Worm (Caenorhabditis elegans) whole organism, L1 larva: Measurements from ENCODE around the gene Y39A1C.1.

Experiments
- C16A3.4 ChIP-seq: fragments of 150-350 bp; optimal IDR thresholded peaks from 2 replicates; lab custom pipeline; 2014; ENCODE audit warnings: missing biosample characterization, missing genetic modification characterization
- Y116A8C.19 ChIP-seq: sonication (generic microtip); optimal IDR thresholded peaks from 2 replicates; lab custom pipeline; 2016; ENCODE audit warnings: missing compliant biosample characterization, missing genetic modification characterization, borderline replicate concordance
- alr-1 ChIP-seq: fragments of 200-800 bp; sonication (Bioruptor generic); optimal IDR thresholded peaks from 2 replicates; lab custom pipeline; 2018; ENCODE audit warnings: borderline replicate concordance, mild to moderate bottlenecking, missing genetic modification characterization, missing compliant biosample characterization
- aly-2 ChIP-seq: fragments of 150-350 bp; optimal IDR thresholded peaks from 2 replicates; lab custom pipeline; 2014; ENCODE audit warnings: missing biosample characterization, missing genetic modification characterization
- ama-1 ChIP-seq: fragments of 150-350 bp; optimal IDR thresholded peaks from 2 replicates; lab custom pipeline; 2014
- ceh-82 ChIP-seq, 3 experiments: fragments of 150-350 bp in 1 of 3; sonication (generic microtip) in 2 of 3; optimal IDR thresholded peaks; 2 replicates each; lab custom pipeline; 2014 to 2017; ENCODE audit warnings: missing biosample characterization in 3 of 3, missing genetic modification characterization in 3 of 3
- dsc-1 ChIP-seq: sonication (generic microtip); optimal IDR thresholded peaks from 2 replicates; lab custom pipeline; 2016; ENCODE audit warnings: mild to moderate bottlenecking, missing genetic modification characterization, missing compliant biosample characterization
- efl-1 ChIP-seq, 4 experiments: fragments of 150-350 bp; optimal IDR thresholded peaks in 3 of 4; peaks in 1 of 4; 1 replicate in 1 of 4; 2 replicates in 3 of 4; lab custom pipeline; 2014; ENCODE audit warnings: missing biosample characterization in 2 of 4, missing genetic modification characterization in 2 of 4, missing genetic modification reagents in 2 of 4
- efl-3 ChIP-seq: fragments of 200-800 bp; sonication (Bioruptor generic); optimal IDR thresholded peaks from 2 replicates; lab custom pipeline; 2018; ENCODE audit warnings: mild to moderate bottlenecking, missing genetic modification characterization, missing compliant biosample characterization
- ets-5 ChIP-seq: fragments of 200-800 bp; sonication (Bioruptor generic); IDR thresholded peaks from 2 replicates; pipeline ENCODE4 v1.3.6; 2022; ENCODE audit warnings: missing genetic modification characterization, missing compliant biosample characterization
- fkh-10 ChIP-seq: sonication (generic microtip); optimal IDR thresholded peaks from 2 replicates; lab custom pipeline; 2017; ENCODE audit warnings: missing biosample characterization, missing genetic modification reagents, missing genetic modification characterization
- grh-1 ChIP-seq: fragments of 200-800 bp; sonication (Bioruptor generic); IDR thresholded peaks from 2 replicates; pipeline ENCODE4 v1.3.6; 2022; ENCODE audit warnings: missing genetic modification reagents, missing genetic modification characterization, missing compliant biosample characterization
- hlh-4 ChIP-seq: sonication (generic microtip); optimal IDR thresholded peaks from 2 replicates; lab custom pipeline; 2016; ENCODE audit warnings: mild to moderate bottlenecking, missing genetic modification characterization, missing compliant biosample characterization
- irx-1 ChIP-seq: sonication (generic microtip); optimal IDR thresholded peaks from 2 replicates; lab custom pipeline; 2016; ENCODE audit warnings: missing genetic modification characterization, missing compliant biosample characterization
- isw-1 ChIP-seq: fragments of 200-800 bp; sonication (Bioruptor generic); IDR thresholded peaks from 2 replicates; pipeline ENCODE4 v1.3.6; 2022; ENCODE audit warnings: missing genetic modification characterization, missing compliant biosample characterization
- lin-13 ChIP-seq: fragments of 150-350 bp; optimal IDR thresholded peaks from 2 replicates; lab custom pipeline; 2014; ENCODE audit warnings: missing biosample characterization, missing genetic modification reagents, missing genetic modification characterization
- lin-15B ChIP-seq: fragments of 150-350 bp; sonication (generic microtip); optimal IDR thresholded peaks from 3 replicates; lab custom pipeline; 2014; ENCODE audit warnings: missing biosample characterization, missing genetic modification characterization
- mab-9 ChIP-seq: fragments of 200-800 bp; sonication (Bioruptor generic); IDR thresholded peaks from 2 replicates; pipeline ENCODE4 v1.3.6; 2022; ENCODE audit warnings: missing genetic modification reagents, missing genetic modification characterization, missing compliant biosample characterization
- mdl-1 ChIP-seq, 2 experiments: fragments of 150-350 bp; optimal IDR thresholded peaks; 2 replicates each; lab custom pipeline; 2014 to 2017; ENCODE audit warnings: missing biosample characterization in 2 of 2, missing genetic modification characterization in 2 of 2, inconsistent platforms in 1 of 2
- mef-2 ChIP-seq: fragments of 150-350 bp; optimal IDR thresholded peaks from 2 replicates; lab custom pipeline; 2014; ENCODE audit warnings: missing biosample characterization, missing genetic modification characterization
- nhr-11 ChIP-seq: fragments of 150-350 bp; optimal IDR thresholded peaks from 2 replicates; lab custom pipeline; 2014; ENCODE audit warnings: missing biosample characterization, missing genetic modification characterization
- nhr-12 ChIP-seq: sonication (generic microtip); optimal IDR thresholded peaks from 2 replicates; lab custom pipeline; 2017; ENCODE audit warnings: missing biosample characterization, missing genetic modification characterization
- nhr-19 ChIP-seq: fragments of 200-800 bp; sonication (Bioruptor generic); conservative IDR thresholded peaks from 2 replicates; pipeline ENCODE4 v1.3.6; 2022; ENCODE audit warnings: missing genetic modification characterization, missing compliant biosample characterization
- nhr-20 ChIP-seq: sonication (generic microtip); optimal IDR thresholded peaks from 2 replicates; lab custom pipeline; 2016; ENCODE audit warnings: mild to moderate bottlenecking, missing genetic modification characterization, missing compliant biosample characterization
- nhr-47 ChIP-seq: sonication (generic microtip); optimal IDR thresholded peaks from 2 replicates; lab custom pipeline; 2016; ENCODE audit warnings: mild to moderate bottlenecking, missing genetic modification characterization, moderate library complexity, missing compliant biosample characterization
- nhr-71 ChIP-seq: sonication (generic microtip); optimal IDR thresholded peaks from 2 replicates; lab custom pipeline; 2016; ENCODE audit warnings: mild to moderate bottlenecking, missing genetic modification characterization, moderate library complexity, missing compliant biosample characterization
- nhr-76 ChIP-seq: sonication (generic microtip); optimal IDR thresholded peaks from 2 replicates; lab custom pipeline; 2017; ENCODE audit warnings: missing biosample characterization, missing genetic modification characterization
- nhr-84 ChIP-seq: sonication (generic microtip); optimal IDR thresholded peaks from 2 replicates; lab custom pipeline; 2017; ENCODE audit warnings: missing biosample characterization, missing genetic modification characterization
- nhr-85 ChIP-seq: sonication (generic microtip); peaks from one replicate; lab custom pipeline; 2016; ENCODE audit warnings: missing genetic modification characterization, inconsistent platforms, missing compliant biosample characterization
- nhr-90 ChIP-seq: sonication (generic microtip); optimal IDR thresholded peaks from 2 replicates; lab custom pipeline; 2016; ENCODE audit warnings: mild to moderate bottlenecking, missing genetic modification characterization, missing compliant biosample characterization; ENCODE audit not compliant: poor library complexity
- pqm-1 ChIP-seq: sonication (generic microtip); optimal IDR thresholded peaks from 3 replicates; lab custom pipeline; 2017; ENCODE audit warnings: missing biosample characterization, missing genetic modification characterization
- rnt-1 ChIP-seq: sonication (generic microtip); optimal IDR thresholded peaks from 2 replicates; lab custom pipeline; 2016; ENCODE audit warnings: mild to moderate bottlenecking, missing genetic modification characterization, moderate library complexity, missing compliant biosample characterization
- snpc-4 ChIP-seq: fragments of 150-350 bp; optimal IDR thresholded peaks from 2 replicates; lab custom pipeline; 2014; ENCODE audit warnings: missing biosample characterization, missing genetic modification characterization
- sup-37 ChIP-seq: fragments of 200-800 bp; sonication (Bioruptor generic); optimal IDR thresholded peaks from 2 replicates; lab custom pipeline; 2018; ENCODE audit warnings: mild to moderate bottlenecking, missing genetic modification characterization, missing compliant biosample characterization
- swsn-7 ChIP-seq: sonication (generic microtip); optimal IDR thresholded peaks from 2 replicates; lab custom pipeline; 2016; ENCODE audit warnings: missing genetic modification characterization, missing compliant biosample characterization
- tbx-2 ChIP-seq: sonication (generic microtip); optimal IDR thresholded peaks from 2 replicates; lab custom pipeline; 2016; ENCODE audit warnings: missing genetic modification characterization, missing compliant biosample characterization
- tlp-1 ChIP-seq: fragments of 150-350 bp; optimal IDR thresholded peaks from 2 replicates; lab custom pipeline; 2014; ENCODE audit warnings: missing biosample characterization, missing genetic modification characterization
- unc-30 ChIP-seq: sonication (generic microtip); optimal IDR thresholded peaks from 2 replicates; lab custom pipeline; 2017; ENCODE audit warnings: missing biosample characterization, missing genetic modification characterization
- unc-86 ChIP-seq: sonication (generic microtip); optimal IDR thresholded peaks from 2 replicates; lab custom pipeline; 2016; ENCODE audit warnings: missing genetic modification characterization, missing compliant biosample characterization
- vab-15 ChIP-seq: sonication (generic microtip); optimal IDR thresholded peaks from 2 replicates; lab custom pipeline; 2017; ENCODE audit warnings: missing genotype, mild to moderate bottlenecking, missing genetic modification characterization, missing compliant biosample characterization
- xbp-1 ChIP-seq: sonication (generic microtip); optimal IDR thresholded peaks from 2 replicates; lab custom pipeline; 2016; ENCODE audit warnings: missing genetic modification characterization, missing compliant biosample characterization
- zag-1 ChIP-seq: fragments of 150-350 bp; optimal IDR thresholded peaks from 2 replicates; lab custom pipeline; 2014; ENCODE audit warnings: missing biosample characterization, missing genetic modification characterization
- zip-4 ChIP-seq: fragments of 200-800 bp; sonication (Bioruptor generic); optimal IDR thresholded peaks from 2 replicates; lab custom pipeline; 2018; ENCODE audit warnings: mild to moderate bottlenecking, missing genetic modification characterization, moderate library complexity, missing compliant biosample characterization

Y39A1C.1 gene

ce11 chrIII:10856830-10857229 lies 1.6 kb downstream of the Y39A1C.1 start (continued):
- peak; percentile 26 for TF ChIP-seq alr-1 (tag; lab: Kevin White, UChicago)
- TF ChIP-seq ets-5 (GFP tag; lab: Robert Waterston, UW), result no peak
- TF ChIP-seq aly-2 (tag; lab: Kevin White, UChicago), result no peak

- TF ChIP-seq nhr-84, result no peak
- TF ChIP-seq unc-86 (tag; lab: Kevin White, UChicago), result no peak
- no peak for TF ChIP-seq tbx-2 (tag; lab: Kevin White, UChicago)
- no peak for TF ChIP-seq zag-1 (tag; lab: Kevin White, UChicago)
- TF ChIP-seq nhr-19 (GFP tag; lab: Robert Waterston, UW), result no peak
- TF ChIP-seq mef-2 (tag; lab: Kevin White, UChicago), result no peak
- TF ChIP-seq hlh-4 (tag; lab: Kevin White, UChicago), result no peak
Measured at ce11 chrIII:10857984-10858383, 2.7 kb downstream of the Y39A1C.1 start, which contains the start of gene oxi-1. Gene oxi-1 (plus strand): TSS chrIII:10858284.

DNA sequence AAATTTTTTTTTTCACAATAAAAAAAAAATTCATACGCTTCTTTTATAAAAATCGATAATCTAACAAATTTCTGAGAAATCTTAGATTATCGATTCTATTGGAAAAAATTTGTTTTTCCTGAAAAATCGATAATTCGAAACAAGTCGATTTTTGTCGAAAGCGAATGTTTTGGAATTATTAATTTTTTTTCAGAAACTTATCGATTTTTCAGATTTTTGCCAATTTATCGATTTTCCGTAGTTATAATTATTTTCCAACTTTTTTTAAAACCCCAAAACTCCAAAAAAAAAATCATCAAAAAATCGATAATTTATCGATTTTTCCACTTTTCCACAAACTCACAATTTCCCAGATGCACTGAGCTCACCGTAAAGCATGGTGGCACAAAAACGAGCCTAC lies 6.1 kb downstream of the Y39A1C.1 start:
- TF ChIP-seq C16A3.4 (no peak), sup-37 (GFP tag; lab: Kevin White, UChicago) (no peak), dsc-1 (tag; lab: Kevin White, UChicago) (no peak)
- TF ChIP-seq, all 84 proteins: peak for 0

DNA sequence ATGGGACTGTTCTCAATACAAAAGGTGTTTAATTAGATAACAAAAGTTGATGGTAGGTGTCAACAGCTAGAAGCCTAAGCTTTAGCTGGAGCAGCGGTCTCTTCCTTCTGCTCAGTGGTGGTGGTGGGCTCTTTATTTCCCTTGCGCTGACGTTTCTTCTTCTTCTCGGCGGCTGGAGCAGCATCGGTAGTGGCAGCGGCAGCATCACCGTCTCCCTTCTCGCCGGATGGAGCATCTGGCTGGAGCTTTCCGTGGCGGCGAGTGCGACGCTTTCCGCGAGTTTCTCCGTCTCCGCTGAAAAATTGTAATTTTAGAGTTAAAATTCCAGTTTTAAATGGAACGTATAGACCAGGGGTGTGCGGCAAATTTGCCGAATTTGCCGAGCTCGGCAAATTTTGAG lies 11.8 kb downstream of the Y39A1C.1 start:
- TF ChIP-seq tlp-1 (tag; lab: Kevin White, UChicago), result no peak
- TF ChIP-seq grh-1 (GFP tag; lab: Robert Waterston, UW), result no peak
- no peak for TF ChIP-seq nhr-76

ce11 chrIII:10868653-10869392 lies 13.6 kb downstream of the Y39A1C.1 start, which contains the start of the genes cey-4 and vps-50:
Gene cey-4 (minus strand): TSS chrIII:10868703.
Gene vps-50 (plus strand): TSS chrIII:10869193.
- TF ChIP-seq nhr-71 (tag; lab: Kevin White, UChicago), result no peak
- TF ChIP-seq nhr-76, result no peak
- no peak for TF ChIP-seq ama-1 (lab: Kevin White, UChicago)
- TF ChIP-seq mab-9 (GFP tag; lab: Robert Waterston, UW), result no peak
- TF ChIP-seq lin-13 (GFP tag; lab: Kevin White, UChicago), result peak; percentile 22
- TF ChIP-seq mdl-1 (tag; optimal IDR thresholded peaks at IDR 0.05; lab: Kevin White, UChicago), result no peak
- TF ChIP-seq grh-1 (GFP tag; lab: Robert Waterston, UW), result no peak
- TF ChIP-seq unc-30 (tag; lab: Kevin White, UChicago), result no peak
- no peak for TF ChIP-seq nhr-90
- TF ChIP-seq nhr-47 (tag; lab: Kevin White, UChicago), result no peak
- no peak for TF ChIP-seq pqm-1 (tag; lab: Kevin White, UChicago)
- peak in 1 of 3 experiments; percentile 29 for TF ChIP-seq ceh-82 (tag; optimal IDR thresholded peaks at IDR 0.05; lab: Kevin White, UChicago)
- no peak for TF ChIP-seq swsn-7 (tag; lab: Kevin White, UChicago)
- TF ChIP-seq rnt-1 (tag; lab: Kevin White, UChicago), result peak; percentile 32
- TF ChIP-seq lin-15B, result peak; percentile 8
- TF ChIP-seq dsc-1 (tag; lab: Kevin White, UChicago), result peak; percentile 18
- TF ChIP-seq zip-4, result no peak
- TF ChIP-seq nhr-20 (tag; lab: Kevin White, UChicago), result no peak
- TF ChIP-seq vab-15, result no peak
- TF ChIP-seq tlp-1 (tag; lab: Kevin White, UChicago), result no peak
- peak; percentile 51 to 60 for TF ChIP-seq efl-1 (optimal IDR thresholded peaks at IDR 0.05; lab: Kevin White, UChicago)
- peak; percentile 45 to 95 for TF ChIP-seq efl-1 (GFP tag; optimal IDR thresholded peaks at IDR 0.05 in 1 of 2; lab: Kevin White, UChicago)
- TF ChIP-seq fkh-10 (GFP tag; lab: Kevin White, UChicago), result no peak
- peak; percentile 22 for TF ChIP-seq xbp-1 (tag; lab: Kevin White, UChicago)
- TF ChIP-seq snpc-4 (tag; lab: Kevin White, UChicago), result peak; percentile 2
- TF ChIP-seq nhr-11 (tag; lab: Kevin White, UChicago), result no peak
- TF ChIP-seq ets-5 (GFP tag; lab: Robert Waterston, UW), result no peak
- TF ChIP-seq nhr-12, result no peak
- TF ChIP-seq Y116A8C.19 (tag; lab: Kevin White, UChicago), result no peak
- peak; percentile 6 for TF ChIP-seq nhr-85 (tag; lab: Kevin White, UChicago)
- TF ChIP-seq efl-3 (GFP tag; lab: Kevin White, UChicago), result no peak
- TF ChIP-seq irx-1, result no peak
- TF ChIP-seq tbx-2 (tag; lab: Kevin White, UChicago), result no peak
- TF ChIP-seq aly-2 (tag; lab: Kevin White, UChicago), result no peak
- no peak for TF ChIP-seq nhr-84
- TF ChIP-seq isw-1, result no peak
